Fruit fly (Drosophila melanogaster) whole organism, adult: ENCODE results near the gene CG43774.

ENCODE experiments used
- CG11617 ChIP-seq: fragments of 200-800 bp; sonication (Bioruptor generic); optimal IDR thresholded peaks from 2 replicates; lab custom pipeline; 2017; ENCODE audit warnings: mild to moderate bottlenecking, missing biosample characterization, missing genetic modification reagents, missing genetic modification characterization
- CG12768 ChIP-seq: fragments of 200-800 bp; sonication (Bioruptor generic); optimal IDR thresholded peaks from 2 replicates; lab custom pipeline; 2017; ENCODE audit warnings: missing biosample characterization, missing genetic modification characterization, mild to moderate bottlenecking, moderate library complexity, missing genetic modification reagents
- CG14711 ChIP-seq: fragments of 200-800 bp; sonication (Bioruptor generic); optimal IDR thresholded peaks from 2 replicates; lab custom pipeline; 2018; ENCODE audit warnings: missing biosample characterization, mild to moderate bottlenecking, missing genetic modification characterization, moderate library complexity
- CG1620 ChIP-seq: fragments of 200-800 bp; sonication (Bioruptor generic); optimal IDR thresholded peaks from 2 replicates; lab custom pipeline; 2016; ENCODE audit warnings: missing biosample characterization, missing genetic modification characterization
- CG33017 ChIP-seq: fragments of 200-800 bp; sonication (Bioruptor generic); optimal IDR thresholded peaks from 2 replicates; lab custom pipeline; 2018; ENCODE audit warnings: missing biosample characterization, mild to moderate bottlenecking, missing genetic modification characterization, moderate library complexity
- CG5204 ChIP-seq: fragments of 200-800 bp; sonication (Bioruptor generic); optimal IDR thresholded peaks from 2 replicates; lab custom pipeline; 2016; ENCODE audit warnings: missing biosample characterization, missing genetic modification characterization
- CG7045 ChIP-seq: fragments of 200-800 bp; sonication (Bioruptor generic); optimal IDR thresholded peaks from 2 replicates; lab custom pipeline; 2017; ENCODE audit warnings: missing biosample characterization, mild to moderate bottlenecking, missing genetic modification characterization
- CG7101 ChIP-seq: fragments of 200-800 bp; sonication (Bioruptor generic); optimal IDR thresholded peaks from 2 replicates; lab custom pipeline; 2018; ENCODE audit warnings: missing biosample characterization, mild to moderate bottlenecking, missing genetic modification characterization, moderate library complexity
- Clk ChIP-seq: fragments of 200-800 bp; sonication (Bioruptor generic); optimal IDR thresholded peaks from 2 replicates; lab custom pipeline; 2017; ENCODE audit warnings: missing biosample characterization, missing genetic modification characterization
- Crg-1 ChIP-seq: fragments of 200-800 bp; sonication (Bioruptor generic); optimal IDR thresholded peaks from 2 replicates; lab custom pipeline; 2016; ENCODE audit warnings: missing biosample characterization, missing genetic modification characterization
- Hr96 ChIP-seq: fragments of 200-800 bp; sonication (Bioruptor generic); optimal IDR thresholded peaks from 2 replicates; lab custom pipeline; 2016; ENCODE audit warnings: missing biosample characterization, missing genetic modification characterization
- Mnt ChIP-seq: fragments of 200-800 bp; sonication (Bioruptor generic); optimal IDR thresholded peaks from 2 replicates; lab custom pipeline; 2016; ENCODE audit warnings: missing biosample characterization, mild to moderate bottlenecking, missing genetic modification characterization
- bab1 ChIP-seq: fragments of 200-800 bp; sonication (Bioruptor generic); optimal IDR thresholded peaks from 3 replicates; lab custom pipeline; 2019; ENCODE audit warnings: missing biosample characterization, mild to moderate bottlenecking, missing genetic modification characterization, moderate library complexity
- cic ChIP-seq: fragments of 200-800 bp; sonication (Bioruptor generic); optimal IDR thresholded peaks from 2 replicates; lab custom pipeline; 2017; ENCODE audit warnings: missing biosample characterization, mild to moderate bottlenecking, missing genetic modification characterization, moderate library complexity
- cnc ChIP-seq, 2 experiments: fragments of >200 bp; optimal IDR thresholded peaks; 2 replicates each; lab custom pipeline; 2017
- kay ChIP-seq: fragments of 200-800 bp; sonication (Bioruptor generic); peaks from one replicate; lab custom pipeline; 2016; ENCODE audit warnings: missing biosample characterization, missing genetic modification characterization, borderline replicate concordance
- ovo ChIP-seq: fragments of 200-800 bp; sonication (Bioruptor generic); optimal IDR thresholded peaks from 2 replicates; lab custom pipeline; 2016; ENCODE audit warnings: missing biosample characterization, missing genetic modification characterization
- pad ChIP-seq: fragments of 200-800 bp; sonication (Bioruptor generic); optimal IDR thresholded peaks from 3 replicates; lab custom pipeline; 2017; ENCODE audit warnings: missing biosample characterization, missing genetic modification characterization, mild to moderate bottlenecking, moderate library complexity, missing genetic modification reagents
- toe ChIP-seq: fragments of 200-800 bp; sonication (Bioruptor generic); optimal IDR thresholded peaks from 2 replicates; lab custom pipeline; 2016; ENCODE audit warnings: missing biosample characterization, missing genetic modification characterization

The CG43774 gene

dm6 chr2L:4008353-4008752 is at the start of gene CG43774:
TSS of gene CG43774 (plus strand) at chr2L:4008653.
- TF ChIP-seq CG12768 (GFP tag; lab: Kevin White, UChicago): no peak
- TF ChIP-seq cic (GFP tag; lab: Kevin White, UChicago): no peak

- TF ChIP-seq CG5204 (GFP tag; lab: Kevin White, UChicago) (no peak), CG33017 (tag; lab: Kevin White, UChicago) (no peak), cnc (optimal IDR thresholded peaks at IDR 0.05; lab: Kevin White, UChicago) (no peak), CG12768 (GFP tag; lab: Kevin White, UChicago) (no peak), Hr96 (GFP tag; lab: Kevin White, UChicago) (no peak), CG7101 (tag; lab: Kevin White, UChicago) (no peak), Crg-1 (GFP tag; lab: Kevin White, UChicago) (no peak)
Observed at dm6 chr2L:3968325-3968724, 40.1 kb upstream of the CG43774 start.

- no peak for TF ChIP-seq Clk (GFP tag; lab: Kevin White, UChicago)
- TF ChIP-seq CG7045 (GFP tag; lab: Kevin White, UChicago): no peak
- TF ChIP-seq cic (GFP tag; lab: Kevin White, UChicago): no peak
- no peak for TF ChIP-seq CG33017 (tag; lab: Kevin White, UChicago)
- TF ChIP-seq toe (GFP tag; lab: Kevin White, UChicago): no peak
- no peak for TF ChIP-seq Crg-1 (GFP tag; lab: Kevin White, UChicago)
- no peak for TF ChIP-seq CG12768 (GFP tag; lab: Kevin White, UChicago)
- TF ChIP-seq CG5204 (GFP tag; lab: Kevin White, UChicago): no peak
- TF ChIP-seq Mnt (GFP tag; lab: Kevin White, UChicago): no peak
- no peak for TF ChIP-seq cnc (optimal IDR thresholded peaks at IDR 0.05; lab: Kevin White, UChicago)
Observed at dm6 chr2L:3991638-3992037, 16.8 kb upstream of the CG43774 start, which contains the start of gene fred. TSS of gene fred (minus strand) at chr2L:3991713.

dm6 chr2L:3999718-4000117 is 8.7 kb upstream of the CG43774 start, which contains the start of gene CG43797:
TSS of gene CG43797 (plus strand) at chr2L:4000018.
- no peak for TF ChIP-seq cic (GFP tag; lab: Kevin White, UChicago)
- no peak for TF ChIP-seq cnc (optimal IDR thresholded peaks at IDR 0.05; lab: Kevin White, UChicago)
- no peak for TF ChIP-seq Mnt (GFP tag; lab: Kevin White, UChicago)
- no peak for TF ChIP-seq toe (GFP tag; lab: Kevin White, UChicago)
- no peak for TF ChIP-seq kay (GFP tag; lab: Kevin White, UChicago)
- no peak for TF ChIP-seq Clk (GFP tag; lab: Kevin White, UChicago)
- no peak for TF ChIP-seq Crg-1 (GFP tag; lab: Kevin White, UChicago)
- TF ChIP-seq CG14711: no peak
- TF ChIP-seq ovo (GFP tag; lab: Kevin White, UChicago): no peak
- TF ChIP-seq CG11617 (GFP tag; lab: Kevin White, UChicago): no peak
- TF ChIP-seq CG7101 (tag; lab: Kevin White, UChicago): no peak
- no peak for TF ChIP-seq bab1 (GFP tag; lab: Kevin White, UChicago)
- TF ChIP-seq CG33017 (tag; lab: Kevin White, UChicago): no peak
- TF ChIP-seq pad: no peak
- no peak for TF ChIP-seq CG1620 (GFP tag; lab: Kevin White, UChicago)
- TF ChIP-seq Hr96 (GFP tag; lab: Kevin White, UChicago): no peak
- TF ChIP-seq CG5204 (GFP tag; lab: Kevin White, UChicago): no peak
- TF ChIP-seq CG12768 (GFP tag; lab: Kevin White, UChicago): no peak

- no peak for TF ChIP-seq kay (GFP tag; lab: Kevin White, UChicago)
- TF ChIP-seq CG7101 (tag; lab: Kevin White, UChicago): no peak
- no peak for TF ChIP-seq Hr96 (GFP tag; lab: Kevin White, UChicago)
- TF ChIP-seq pad: no peak
- TF ChIP-seq CG7045 (GFP tag; lab: Kevin White, UChicago): no peak
- no peak for TF ChIP-seq CG5204 (GFP tag; lab: Kevin White, UChicago)
- no peak for TF ChIP-seq CG33017 (tag; lab: Kevin White, UChicago)
- TF ChIP-seq CG1620 (GFP tag; lab: Kevin White, UChicago): no peak
- TF ChIP-seq bab1 (GFP tag; lab: Kevin White, UChicago): no peak
- no peak for TF ChIP-seq Mnt (GFP tag; lab: Kevin White, UChicago)
- TF ChIP-seq CG12768 (GFP tag; lab: Kevin White, UChicago): no peak
- no peak for TF ChIP-seq cnc (optimal IDR thresholded peaks at IDR 0.05; lab: Kevin White, UChicago)
- no peak for TF ChIP-seq CG14711
Observed at dm6 chr2L:4003780-4004179, 4.7 kb upstream of the CG43774 start, which contains the start of gene CG34176. TSS of gene CG34176 (plus strand) at chr2L:4004080.

dm6 chr2L:4004684-4005083 is 3.8 kb upstream of the CG43774 start, which contains the start of gene CG15422:
TSS of gene CG15422 (plus strand) at chr2L:4004984.
- TF ChIP-seq Clk (GFP tag; lab: Kevin White, UChicago): no peak
- TF ChIP-seq cic (GFP tag; lab: Kevin White, UChicago): no peak
- TF ChIP-seq bab1 (GFP tag; lab: Kevin White, UChicago): no peak
- no peak for TF ChIP-seq CG33017 (tag; lab: Kevin White, UChicago)
- no peak for TF ChIP-seq CG7045 (GFP tag; lab: Kevin White, UChicago)
- no peak for TF ChIP-seq Crg-1 (GFP tag; lab: Kevin White, UChicago)
- TF ChIP-seq pad: no peak
- TF ChIP-seq CG5204 (GFP tag; lab: Kevin White, UChicago): no peak
- no peak for TF ChIP-seq Hr96 (GFP tag; lab: Kevin White, UChicago)
- no peak for TF ChIP-seq CG14711
- no peak for TF ChIP-seq ovo (GFP tag; lab: Kevin White, UChicago)
- no peak for TF ChIP-seq Mnt (GFP tag; lab: Kevin White, UChicago)
- no peak for TF ChIP-seq kay (GFP tag; lab: Kevin White, UChicago)
- TF ChIP-seq CG1620 (GFP tag; lab: Kevin White, UChicago): no peak
- TF ChIP-seq CG12768 (GFP tag; lab: Kevin White, UChicago): no peak
- TF ChIP-seq CG11617 (GFP tag; lab: Kevin White, UChicago): no peak
